Fruit fly (Drosophila melanogaster) whole organism, prepupa: ENCODE measurements around the gene CG13794.
"Not testable (repeated sequence)": the region's sequence is repeated elsewhere in the genome, so short reads cannot be mapped to it uniquely, and the experiment has no call there.

Source experiments
- CG10631 ChIP-seq: fragments of 200-800 bp; sonication (Bioruptor generic); optimal IDR thresholded peaks from 2 replicates; lab custom pipeline; 2016; ENCODE audit warnings: missing biosample characterization, missing genetic modification characterization
- CG10669 ChIP-seq: fragments of 200-800 bp; sonication (Bioruptor generic); optimal IDR thresholded peaks from 3 replicates; lab custom pipeline; 2018; ENCODE audit warnings: missing biosample characterization, mild to moderate bottlenecking, missing genetic modification characterization, moderate library complexity
- CG11294 ChIP-seq: fragments of 200-800 bp; sonication (Bioruptor generic); IDR thresholded peaks from 2 replicates; pipeline ENCODE4 v1.3.6; 2022; ENCODE audit warnings: missing biosample characterization, missing genetic modification characterization
- CG11762 ChIP-seq: fragments of 200-800 bp; sonication (Bioruptor generic); optimal IDR thresholded peaks from 3 replicates; lab custom pipeline; 2016; ENCODE audit warnings: missing biosample characterization, missing genetic modification characterization; ENCODE audit not compliant: insufficient read depth
- CG11902 ChIP-seq: fragments of 200-800 bp; sonication (Bioruptor generic); optimal IDR thresholded peaks from 3 replicates; lab custom pipeline; 2016; ENCODE audit warnings: missing biosample characterization, missing genetic modification characterization
- CG16779 ChIP-seq: fragments of 200-800 bp; sonication (Bioruptor generic); optimal IDR thresholded peaks from 3 replicates; lab custom pipeline; 2017; ENCODE audit warnings: missing biosample characterization, mild to moderate bottlenecking, missing genetic modification characterization
- CG3032 ChIP-seq: fragments of 200-800 bp; optimal IDR thresholded peaks from 2 replicates; lab custom pipeline; 2019; ENCODE audit warnings: missing biosample characterization, mild to moderate bottlenecking, missing genetic modification characterization, moderate library complexity
- CG31627 ChIP-seq: fragments of 200-800 bp; sonication (Bioruptor generic); optimal IDR thresholded peaks from 3 replicates; lab custom pipeline; 2016; ENCODE audit warnings: missing biosample characterization, missing genetic modification characterization
- CG32006 ChIP-seq: fragments of 200-800 bp; sonication (Bioruptor generic); optimal IDR thresholded peaks from 3 replicates; lab custom pipeline; 2017; ENCODE audit warnings: missing biosample characterization, mild to moderate bottlenecking, missing genetic modification characterization
- CG3919 ChIP-seq: fragments of 200-800 bp; sonication (Bioruptor generic); optimal IDR thresholded peaks from 3 replicates; lab custom pipeline; 2016; ENCODE audit warnings: missing biosample characterization, missing genetic modification characterization
- CG6792 ChIP-seq: fragments of 200-800 bp; sonication (Bioruptor generic); optimal IDR thresholded peaks from 3 replicates; lab custom pipeline; 2016; ENCODE audit warnings: missing biosample characterization, missing genetic modification characterization
- CG6808 ChIP-seq: fragments of 200-800 bp; sonication (Bioruptor generic); optimal IDR thresholded peaks from 3 replicates; lab custom pipeline; 2017; ENCODE audit warnings: missing biosample characterization, missing genetic modification characterization, mild to moderate bottlenecking, moderate library complexity, missing genetic modification reagents
- CG7368 ChIP-seq: fragments of 200-800 bp; sonication (Bioruptor generic); optimal IDR thresholded peaks from 3 replicates; lab custom pipeline; 2016; ENCODE audit warnings: missing biosample characterization, missing genetic modification characterization
- CG8632 ChIP-seq: fragments of 200-800 bp; sonication (Bioruptor generic); optimal IDR thresholded peaks from 3 replicates; lab custom pipeline; 2016; ENCODE audit warnings: missing biosample characterization, missing genetic modification characterization
- CG9139 ChIP-seq: fragments of 200-800 bp; sonication (Bioruptor generic); optimal IDR thresholded peaks from 3 replicates; lab custom pipeline; 2017; ENCODE audit warnings: missing biosample characterization, mild to moderate bottlenecking, missing genetic modification characterization
- Eip78C ChIP-seq: fragments of 200-800 bp; sonication (Bioruptor generic); peaks from one replicate; lab custom pipeline; 2016; ENCODE audit warnings: missing biosample characterization, missing genetic modification characterization
- Ets21C ChIP-seq: fragments of 200-800 bp; sonication (Bioruptor generic); optimal IDR thresholded peaks from 3 replicates; lab custom pipeline; 2016; ENCODE audit warnings: missing biosample characterization, missing genetic modification characterization
- Hr39 ChIP-seq: fragments of 200-800 bp; sonication (Bioruptor generic); optimal IDR thresholded peaks from 2 replicates; lab custom pipeline; 2016; ENCODE audit warnings: missing biosample characterization, missing genetic modification characterization
- Hr4 ChIP-seq: fragments of 200-800 bp; sonication (Bioruptor generic); optimal IDR thresholded peaks from 3 replicates; lab custom pipeline; 2016; ENCODE audit warnings: missing biosample characterization, missing genetic modification characterization
- Lpt ChIP-seq: fragments of 200-800 bp; sonication (Bioruptor generic); optimal IDR thresholded peaks from 3 replicates; lab custom pipeline; 2016; ENCODE audit warnings: missing biosample characterization, missing genetic modification characterization
- OdsH ChIP-seq: fragments of 200-800 bp; sonication (Bioruptor generic); optimal IDR thresholded peaks from 3 replicates; lab custom pipeline; 2016; ENCODE audit warnings: missing biosample characterization, missing genetic modification characterization
- Smox ChIP-seq: fragments of 200-800 bp; sonication (Bioruptor generic); optimal IDR thresholded peaks from 3 replicates; lab custom pipeline; 2016; ENCODE audit warnings: missing biosample characterization, missing genetic modification characterization
- Sox15 ChIP-seq: fragments of 200-800 bp; sonication (Bioruptor generic); optimal IDR thresholded peaks from 3 replicates; lab custom pipeline; 2016; ENCODE audit warnings: missing biosample characterization, missing genetic modification characterization
- achi ChIP-seq: fragments of 200-800 bp; sonication (Bioruptor generic); optimal IDR thresholded peaks from 3 replicates; lab custom pipeline; 2016; ENCODE audit warnings: missing biosample characterization, missing genetic modification characterization
- acj6 ChIP-seq: fragments of 200-800 bp; sonication (Bioruptor generic); optimal IDR thresholded peaks from 3 replicates; lab custom pipeline; 2016; ENCODE audit warnings: missing biosample characterization, missing genetic modification characterization
- cyc ChIP-seq: fragments of 200-800 bp; sonication (Bioruptor generic); optimal IDR thresholded peaks from 3 replicates; lab custom pipeline; 2016; ENCODE audit warnings: missing biosample characterization, missing genetic modification characterization
- dac ChIP-seq: fragments of 200-800 bp; sonication (Bioruptor generic); optimal IDR thresholded peaks from 2 replicates; lab custom pipeline; 2017; ENCODE audit warnings: missing biosample characterization, mild to moderate bottlenecking, missing genetic modification characterization
- eg ChIP-seq: fragments of 200-800 bp; sonication (Bioruptor generic); IDR thresholded peaks from 3 replicates; pipeline ENCODE4 v1.3.6; 2022; ENCODE audit warnings: missing biosample characterization, missing genetic modification characterization
- fd59A ChIP-seq: fragments of 200-800 bp; sonication (Bioruptor generic); optimal IDR thresholded peaks from 2 replicates; lab custom pipeline; 2017; ENCODE audit warnings: missing biosample characterization, mild to moderate bottlenecking, missing genetic modification characterization, missing genetic modification reagents
- fkh ChIP-seq: fragments of 200-800 bp; sonication (Bioruptor generic); optimal IDR thresholded peaks from 3 replicates; lab custom pipeline; 2017; ENCODE audit warnings: missing biosample characterization, mild to moderate bottlenecking, missing genetic modification characterization, moderate library complexity
- pdm3 ChIP-seq: fragments of 200-800 bp; sonication (Bioruptor generic); optimal IDR thresholded peaks from 3 replicates; lab custom pipeline; 2016; ENCODE audit warnings: missing biosample characterization, missing genetic modification characterization
- salr ChIP-seq, 2 experiments: fragments of 200-800 bp; sonication (Bioruptor generic); optimal IDR thresholded peaks; 3 replicates each; lab custom pipeline; 2016 to 2018; ENCODE audit warnings: missing biosample characterization in 2 of 2, missing genetic modification characterization in 2 of 2, mild to moderate bottlenecking in 1 of 2
- spab ChIP-seq: fragments of 200-800 bp; sonication (Bioruptor generic); optimal IDR thresholded peaks from 2 replicates; lab custom pipeline; 2017; ENCODE audit warnings: missing biosample characterization, mild to moderate bottlenecking, missing genetic modification characterization, missing genetic modification reagents
- svp ChIP-seq: fragments of 200-800 bp; sonication (Bioruptor generic); peaks from one replicate; lab custom pipeline; 2016; ENCODE audit warnings: missing biosample characterization, missing genetic modification characterization
- topi ChIP-seq: fragments of 200-800 bp; sonication (Bioruptor generic); optimal IDR thresholded peaks from 3 replicates; lab custom pipeline; 2016; ENCODE audit warnings: missing biosample characterization, missing genetic modification characterization
- vri ChIP-seq: fragments of 200-800 bp; sonication (Bioruptor generic); optimal IDR thresholded peaks from 3 replicates; lab custom pipeline; 2016; ENCODE audit warnings: missing biosample characterization, mild to moderate bottlenecking, missing genetic modification characterization

CG13794 gene

dm6 chr2L:7744739-7745138, 22.1 kb upstream of the CG13794 start, which contains the start of gene CG7214:
Gene CG7214 (minus strand): TSS chr2L:7744839.
- TF ChIP-seq CG31627 (GFP tag; lab: Kevin White, UChicago) (no peak), CG7368 (GFP tag; lab: Kevin White, UChicago) (no peak), CG3919 (GFP tag; lab: Kevin White, UChicago) (no peak), CG6808 (no peak), salr (GFP tag; optimal IDR thresholded peaks at IDR 0.05; lab: Kevin White, UChicago) (no peak), Lpt (GFP tag; lab: Kevin White, UChicago) (no peak), fd59A (GFP tag; lab: Kevin White, UChicago) (no peak), cyc (no peak), OdsH (GFP tag; lab: Kevin White, UChicago) (no peak), Eip78C (GFP tag; lab: Kevin White, UChicago) (no peak), Ets21C (GFP tag; lab: Kevin White, UChicago) (no peak), Smox (no peak), svp (GFP tag; lab: Kevin White, UChicago) (no peak), Sox15 (GFP tag; lab: Kevin White, UChicago) (no peak), topi (no peak), pdm3 (no peak), vri (no peak), CG8632 (no peak), CG9139 (GFP tag; lab: Kevin White, UChicago) (no peak), CG11902 (GFP tag; lab: Kevin White, UChicago) (no peak)

- no peak for TF ChIP-seq svp (GFP tag; lab: Kevin White, UChicago)
- TF ChIP-seq Ets21C (GFP tag; lab: Kevin White, UChicago) = no peak
- no peak for TF ChIP-seq CG10631
- TF ChIP-seq CG6792 (GFP tag; lab: Kevin White, UChicago) = no peak
- TF ChIP-seq CG16779 (tag; lab: Kevin White, UChicago) = no peak
- no peak for TF ChIP-seq CG7368 (GFP tag; lab: Kevin White, UChicago)
- no peak for TF ChIP-seq acj6 (GFP tag; lab: Kevin White, UChicago)
- TF ChIP-seq CG31627 (GFP tag; lab: Kevin White, UChicago) = no peak
- no peak for TF ChIP-seq CG10669
- TF ChIP-seq CG8632 = no peak
- TF ChIP-seq dac (GFP tag; lab: Kevin White, UChicago) = no peak
- no peak for TF ChIP-seq CG3032
- no peak for TF ChIP-seq pdm3
- TF ChIP-seq vri = no peak
- no peak for TF ChIP-seq Hr4 (GFP tag; lab: Kevin White, UChicago)
- no peak for TF ChIP-seq CG3919 (GFP tag; lab: Kevin White, UChicago)
- no peak for TF ChIP-seq eg (GFP tag; lab: Robert Waterston, UW)
Observed at dm6 chr2L:7744208-7744607, 21.6 kb upstream of the CG13794 start.

dm6 chr2L:7741437-7741836, 18.8 kb upstream of the CG13794 start, which contains the start of gene Acp1:
Gene Acp1 (minus strand): TSS chr2L:7741537.
- TF ChIP-seq achi (GFP tag; lab: Kevin White, UChicago) (no peak), CG11762 (GFP tag; lab: Kevin White, UChicago) (no peak), Hr39 (GFP tag; lab: Kevin White, UChicago) (no peak), Hr4 (GFP tag; lab: Kevin White, UChicago) (no peak), fd59A (GFP tag; lab: Kevin White, UChicago) (no peak), CG11294 (GFP tag; lab: Robert Waterston, UW) (no peak), acj6 (GFP tag; lab: Kevin White, UChicago) (no peak), CG3919 (GFP tag; lab: Kevin White, UChicago) (no peak), CG7368 (GFP tag; lab: Kevin White, UChicago) (no peak), fkh (GFP tag; lab: Kevin White, UChicago) (no peak), eg (GFP tag; lab: Robert Waterston, UW) (no peak)

dm6 chr2L:7738709-7739108, 16.1 kb upstream of the CG13794 start, which contains the start of gene CG31904:
Gene CG31904 (minus strand): TSS chr2L:7738809.
- not testable (repeated sequence) for TF ChIP-seq spab; CG32006 (GFP tag; lab: Kevin White, UChicago); dac (GFP tag; lab: Kevin White, UChicago)
- TF ChIP-seq, all 60 proteins: peak for 0; not testable (repeated sequence) for 60
